Fruit fly (Drosophila melanogaster): ENCODE measurements around the gene Herp.

Herp gene

dm6 chr2L:7821279-7821848 is 21.5 kb upstream of the Herp start (continued):
- peak; percentile 47 for TF ChIP-seq CrebB (tag; optimal IDR thresholded peaks at IDR 0.05)
- TF ChIP-seq mirr (GFP tag; optimal IDR thresholded peaks at IDR 0.05), result peak; percentile 33
- TF ChIP-seq Deaf1 (tag; optimal IDR thresholded peaks at IDR 0.05), result no peak
- TF ChIP-seq Optix (GFP tag; IDR thresholded peaks at IDR 0.05), result peak; percentile 36; the same call in 1 of the 3 replicates
- peak; percentile 57 for TF ChIP-seq CG3281 (GFP tag; optimal IDR thresholded peaks at IDR 0.05)
- peak; percentile 59 for TF ChIP-seq gem (tag; optimal IDR thresholded peaks at IDR 0.05)
- TF ChIP-seq ara (GFP tag; IDR thresholded peaks at IDR 0.05), result no peak
- peak; percentile 15 for TF ChIP-seq CG12942 (GFP tag; optimal IDR thresholded peaks at IDR 0.05)
- peak; percentile 20 for TF ChIP-seq CG7271 (tag; optimal IDR thresholded peaks at IDR 0.05)
- peak; percentile 77 for TF ChIP-seq inv (GFP tag; IDR thresholded peaks at IDR 0.05; ENCODE audit: partially characterized antibody)
- TF ChIP-seq tup (GFP tag; optimal IDR thresholded peaks at IDR 0.05), result peak; percentile 37
- no peak for TF ChIP-seq Ravus (GFP tag; IDR thresholded peaks at IDR 0.05)
- no peak for TF ChIP-seq ase (GFP tag; IDR thresholded peaks at IDR 0.05)
- TF ChIP-seq dm (GFP tag; optimal IDR thresholded peaks at IDR 0.05), result peak; percentile 53
- no peak for TF ChIP-seq lov (optimal IDR thresholded peaks at IDR 0.05)
- TF ChIP-seq lov (GFP tag; IDR thresholded peaks at IDR 0.05), result 0 out of 3 replicates have a peak, but pooled peaks have one; percentile 62
- peak; percentile 89 for TF ChIP-seq CG13287 (GFP tag; IDR thresholded peaks at IDR 0.05; ENCODE audit: partially characterized antibody)
- peak; percentile 33 for TF ChIP-seq corto (GFP tag; optimal IDR thresholded peaks at IDR 0.05)
- no peak for TF ChIP-seq CG6683 (GFP tag; optimal IDR thresholded peaks at IDR 0.05)
- peak; percentile 71; the same call in 1 of the 2 replicates for TF ChIP-seq CG42726 (GFP tag; IDR thresholded peaks at IDR 0.05; ENCODE audit: partially characterized antibody)
- TF ChIP-seq CG3847 (GFP tag; IDR thresholded peaks at IDR 0.05), result peak; percentile 51
- TF ChIP-seq Atf6 (GFP tag; IDR thresholded peaks at IDR 0.05), result peak; percentile 65; the same call in 1 of the 2 replicates
- peak; percentile 42 for TF ChIP-seq CG10979 (tag; optimal IDR thresholded peaks at IDR 0.05)
- TF ChIP-seq TFAM (GFP tag; optimal IDR thresholded peaks at IDR 0.05), result no peak
- TF ChIP-seq psq (GFP tag; optimal IDR thresholded peaks at IDR 0.05), result no peak
- peak; percentile 93 for TF ChIP-seq sens (GFP tag)
- peak; percentile 18 for TF ChIP-seq CG16815 (GFP tag; optimal IDR thresholded peaks at IDR 0.05)
- no peak for TF ChIP-seq CG11504 (tag; optimal IDR thresholded peaks at IDR 0.05)
- TF ChIP-seq gcm2 (GFP tag; optimal IDR thresholded peaks at IDR 0.05), result no peak
- peak; percentile 4 for TF ChIP-seq ac (GFP tag; optimal IDR thresholded peaks at IDR 0.05)
- TF ChIP-seq mam (GFP tag; optimal IDR thresholded peaks at IDR 0.05), result peak; percentile 64
- peak; percentile 37 for TF ChIP-seq Sox100B (GFP tag; optimal IDR thresholded peaks at IDR 0.05)
- TF ChIP-seq prd (optimal IDR thresholded peaks at IDR 0.05), result no peak
- TF ChIP-seq prd (GFP tag; IDR thresholded peaks at IDR 0.05), result peak; percentile 62
- peak; percentile 53 for TF ChIP-seq Camta (GFP tag; optimal IDR thresholded peaks at IDR 0.05)
- peak; percentile 29; the same call in 1 of the 3 replicates for TF ChIP-seq CG3726 (GFP tag; IDR thresholded peaks at IDR 0.05)
- no peak for TF ChIP-seq CG6254 (GFP tag; optimal IDR thresholded peaks at IDR 0.05)
- peak; percentile 36 for TF ChIP-seq NK7.1 (GFP tag; optimal IDR thresholded peaks at IDR 0.05)
- TF ChIP-seq peb (GFP tag; IDR thresholded peaks at IDR 0.05), result 0 out of 2 replicates have a peak, but pooled peaks have one; percentile 37
- TF ChIP-seq CG10147 (GFP tag; optimal IDR thresholded peaks at IDR 0.05), result no peak
- no peak for TF ChIP-seq CG17568 (GFP tag; optimal IDR thresholded peaks at IDR 0.05)
- no peak for TF ChIP-seq CG7745 (tag; optimal IDR thresholded peaks at IDR 0.05)
- peak; percentile 20; the same call in 1 of the 2 replicates for TF ChIP-seq Adf1 (GFP tag; IDR thresholded peaks at IDR 0.05)
- no peak for TF ChIP-seq so (GFP tag; IDR thresholded peaks at IDR 0.05)
- TF ChIP-seq Side (GFP tag; optimal IDR thresholded peaks at IDR 0.05), result peak; percentile 43
- TF ChIP-seq CG6765 (GFP tag; optimal IDR thresholded peaks at IDR 0.05), result no peak
- TF ChIP-seq dysf (GFP tag; IDR thresholded peaks at IDR 0.05), result peak; percentile 63
- TF ChIP-seq CG7928 (GFP tag; optimal IDR thresholded peaks at IDR 0.05), result no peak
- peak; percentile 34 for TF ChIP-seq Chrac-16 (GFP tag; optimal IDR thresholded peaks at IDR 0.05)
- TF ChIP-seq maf-S (GFP tag; optimal IDR thresholded peaks at IDR 0.05), result peak; percentile 7
- TF ChIP-seq CG8924 (tag; optimal IDR thresholded peaks at IDR 0.05), result peak; percentile 50
